Worm (Caenorhabditis elegans) whole organism, L1 larva: Measurements from ENCODE around the gene T12G3.6.

Experiments
- F16B12.6 ChIP-seq: fragments of 150-350 bp; optimal IDR thresholded peaks from 2 replicates; lab custom pipeline; 2014; ENCODE audit warnings: missing biosample characterization, missing genetic modification characterization
- aha-1 ChIP-seq: fragments of 150-350 bp; optimal IDR thresholded peaks from 2 replicates; lab custom pipeline; 2014; ENCODE audit warnings: missing biosample characterization, missing genetic modification characterization
- alr-1 ChIP-seq: fragments of 200-800 bp; sonication (Bioruptor generic); optimal IDR thresholded peaks from 2 replicates; lab custom pipeline; 2018; ENCODE audit warnings: borderline replicate concordance, mild to moderate bottlenecking, missing genetic modification characterization, missing compliant biosample characterization
- blmp-1 ChIP-seq: fragments of 150-350 bp; optimal IDR thresholded peaks from 2 replicates; lab custom pipeline; 2014; ENCODE audit warnings: missing biosample characterization, missing genetic modification characterization
- ceh-82 ChIP-seq, 3 experiments: fragments of 150-350 bp in 1 of 3; sonication (generic microtip) in 2 of 3; optimal IDR thresholded peaks; 2 replicates each; lab custom pipeline; 2014 to 2017; ENCODE audit warnings: missing biosample characterization in 3 of 3, missing genetic modification characterization in 3 of 3
- ceh-88 ChIP-seq: fragments of 200-800 bp; sonication (Bioruptor generic); IDR thresholded peaks from 2 replicates; pipeline ENCODE4 v1.3.6; 2022; ENCODE audit warnings: missing genetic modification characterization, missing compliant biosample characterization
- ces-1 ChIP-seq: fragments of 150-350 bp; optimal IDR thresholded peaks from 2 replicates; lab custom pipeline; 2014; ENCODE audit warnings: missing biosample characterization, missing genetic modification reagents, missing genetic modification characterization
- dpl-1 ChIP-seq, 3 experiments: fragments of 150-350 bp in 2 of 3; sonication (generic microtip) in 1 of 3; optimal IDR thresholded peaks; 2 replicates each; lab custom pipeline; 2014 to 2017; ENCODE audit warnings: missing biosample characterization in 3 of 3, missing genetic modification characterization in 3 of 3, missing genetic modification reagents in 3 of 3
- efl-1 ChIP-seq, 4 experiments: fragments of 150-350 bp; optimal IDR thresholded peaks in 3 of 4; peaks in 1 of 4; 1 replicate in 1 of 4; 2 replicates in 3 of 4; lab custom pipeline; 2014; ENCODE audit warnings: missing biosample characterization in 2 of 4, missing genetic modification characterization in 2 of 4, missing genetic modification reagents in 2 of 4
- ets-5 ChIP-seq: fragments of 200-800 bp; sonication (Bioruptor generic); IDR thresholded peaks from 2 replicates; pipeline ENCODE4 v1.3.6; 2022; ENCODE audit warnings: missing genetic modification characterization, missing compliant biosample characterization
- fkh-10 ChIP-seq: sonication (generic microtip); optimal IDR thresholded peaks from 2 replicates; lab custom pipeline; 2017; ENCODE audit warnings: missing biosample characterization, missing genetic modification reagents, missing genetic modification characterization
- fkh-8 ChIP-seq: sonication (generic microtip); optimal IDR thresholded peaks from 2 replicates; lab custom pipeline; 2016; ENCODE audit warnings: mild to moderate bottlenecking, missing genetic modification characterization, missing compliant biosample characterization
- grh-1 ChIP-seq: fragments of 200-800 bp; sonication (Bioruptor generic); IDR thresholded peaks from 2 replicates; pipeline ENCODE4 v1.3.6; 2022; ENCODE audit warnings: missing genetic modification reagents, missing genetic modification characterization, missing compliant biosample characterization
- hpl-2 ChIP-seq: fragments of 150-350 bp; optimal IDR thresholded peaks from 2 replicates; lab custom pipeline; 2014; ENCODE audit warnings: missing biosample characterization, missing genetic modification reagents, missing genetic modification characterization
- irx-1 ChIP-seq: sonication (generic microtip); optimal IDR thresholded peaks from 2 replicates; lab custom pipeline; 2016; ENCODE audit warnings: missing genetic modification characterization, missing compliant biosample characterization
- jun-1 ChIP-seq: fragments of 150-350 bp; optimal IDR thresholded peaks from 2 replicates; lab custom pipeline; 2014; ENCODE audit warnings: missing biosample characterization, missing genetic modification reagents, missing genetic modification characterization
- lin-13 ChIP-seq: fragments of 150-350 bp; optimal IDR thresholded peaks from 2 replicates; lab custom pipeline; 2014; ENCODE audit warnings: missing biosample characterization, missing genetic modification reagents, missing genetic modification characterization
- lin-14 ChIP-seq: fragments of 200-800 bp; sonication (Bioruptor generic); optimal IDR thresholded peaks from 2 replicates; lab custom pipeline; 2018; ENCODE audit warnings: mild to moderate bottlenecking, missing genetic modification characterization, moderate library complexity, missing compliant biosample characterization
- lin-15B ChIP-seq: fragments of 150-350 bp; sonication (generic microtip); optimal IDR thresholded peaks from 3 replicates; lab custom pipeline; 2014; ENCODE audit warnings: missing biosample characterization, missing genetic modification characterization
- lir-3 ChIP-seq: sonication (generic microtip); optimal IDR thresholded peaks from 2 replicates; lab custom pipeline; 2016; ENCODE audit warnings: mild to moderate bottlenecking, missing genetic modification characterization, moderate library complexity, missing compliant biosample characterization; ENCODE audit not compliant: poor library complexity
- lsy-2 ChIP-seq, 2 experiments: fragments of 150-350 bp; optimal IDR thresholded peaks; 2 replicates each; lab custom pipeline; 2014; ENCODE audit warnings: missing biosample characterization in 2 of 2, missing genetic modification characterization in 2 of 2
- mab-9 ChIP-seq: fragments of 200-800 bp; sonication (Bioruptor generic); IDR thresholded peaks from 2 replicates; pipeline ENCODE4 v1.3.6; 2022; ENCODE audit warnings: missing genetic modification reagents, missing genetic modification characterization, missing compliant biosample characterization
- mdl-1 ChIP-seq, 2 experiments: fragments of 150-350 bp; optimal IDR thresholded peaks; 2 replicates each; lab custom pipeline; 2014 to 2017; ENCODE audit warnings: missing biosample characterization in 2 of 2, missing genetic modification characterization in 2 of 2, inconsistent platforms in 1 of 2
- mef-2 ChIP-seq: fragments of 150-350 bp; optimal IDR thresholded peaks from 2 replicates; lab custom pipeline; 2014; ENCODE audit warnings: missing biosample characterization, missing genetic modification characterization
- mep-1 ChIP-seq: fragments of 150-350 bp; optimal IDR thresholded peaks from 2 replicates; lab custom pipeline; 2014; ENCODE audit warnings: missing biosample characterization, missing genetic modification characterization
- nhr-12 ChIP-seq: sonication (generic microtip); optimal IDR thresholded peaks from 2 replicates; lab custom pipeline; 2017; ENCODE audit warnings: missing biosample characterization, missing genetic modification characterization
- nhr-19 ChIP-seq: fragments of 200-800 bp; sonication (Bioruptor generic); conservative IDR thresholded peaks from 2 replicates; pipeline ENCODE4 v1.3.6; 2022; ENCODE audit warnings: missing genetic modification characterization, missing compliant biosample characterization
- nhr-237 ChIP-seq: fragments of 150-350 bp; optimal IDR thresholded peaks from 2 replicates; lab custom pipeline; 2014; ENCODE audit warnings: missing biosample characterization, missing genetic modification characterization
- nhr-28 ChIP-seq: fragments of 150-350 bp; optimal IDR thresholded peaks from 2 replicates; lab custom pipeline; 2014; ENCODE audit warnings: missing biosample characterization, missing genetic modification characterization
- nhr-77 ChIP-seq: fragments of 150-350 bp; optimal IDR thresholded peaks from 2 replicates; lab custom pipeline; 2014; ENCODE audit warnings: missing biosample characterization, missing genetic modification characterization
- nhr-85 ChIP-seq: sonication (generic microtip); peaks from one replicate; lab custom pipeline; 2016; ENCODE audit warnings: missing genetic modification characterization, inconsistent platforms, missing compliant biosample characterization
- nhr-90 ChIP-seq: sonication (generic microtip); optimal IDR thresholded peaks from 2 replicates; lab custom pipeline; 2016; ENCODE audit warnings: mild to moderate bottlenecking, missing genetic modification characterization, missing compliant biosample characterization; ENCODE audit not compliant: poor library complexity
- pqm-1 ChIP-seq: sonication (generic microtip); optimal IDR thresholded peaks from 3 replicates; lab custom pipeline; 2017; ENCODE audit warnings: missing biosample characterization, missing genetic modification characterization
- snpc-4 ChIP-seq: fragments of 150-350 bp; optimal IDR thresholded peaks from 2 replicates; lab custom pipeline; 2014; ENCODE audit warnings: missing biosample characterization, missing genetic modification characterization
- sox-4 ChIP-seq: sonication (generic microtip); optimal IDR thresholded peaks from 2 replicates; lab custom pipeline; 2016; ENCODE audit warnings: missing genetic modification characterization, missing compliant biosample characterization
- sptf-1 ChIP-seq: fragments of 150-350 bp; optimal IDR thresholded peaks from 2 replicates; lab custom pipeline; 2014; ENCODE audit warnings: missing biosample characterization, missing genetic modification characterization
- sup-37 ChIP-seq: fragments of 200-800 bp; sonication (Bioruptor generic); optimal IDR thresholded peaks from 2 replicates; lab custom pipeline; 2018; ENCODE audit warnings: mild to moderate bottlenecking, missing genetic modification characterization, missing compliant biosample characterization
- tbx-2 ChIP-seq: sonication (generic microtip); optimal IDR thresholded peaks from 2 replicates; lab custom pipeline; 2016; ENCODE audit warnings: missing genetic modification characterization, missing compliant biosample characterization
- tlp-1 ChIP-seq: fragments of 150-350 bp; optimal IDR thresholded peaks from 2 replicates; lab custom pipeline; 2014; ENCODE audit warnings: missing biosample characterization, missing genetic modification characterization
- unc-130 ChIP-seq: fragments of 150-350 bp; optimal IDR thresholded peaks from 2 replicates; lab custom pipeline; 2017; ENCODE audit warnings: missing biosample characterization, missing genetic modification characterization, inconsistent platforms
- unc-30 ChIP-seq: sonication (generic microtip); optimal IDR thresholded peaks from 2 replicates; lab custom pipeline; 2017; ENCODE audit warnings: missing biosample characterization, missing genetic modification characterization
- unc-62 ChIP-seq: fragments of 150-350 bp; optimal IDR thresholded peaks from 2 replicates; lab custom pipeline; 2014; ENCODE audit warnings: missing biosample characterization, missing genetic modification reagents, missing genetic modification characterization
- unc-86 ChIP-seq: sonication (generic microtip); optimal IDR thresholded peaks from 2 replicates; lab custom pipeline; 2016; ENCODE audit warnings: missing genetic modification characterization, missing compliant biosample characterization
- unc-98 ChIP-seq: fragments of 200-800 bp; sonication (Bioruptor generic); IDR thresholded peaks from 2 replicates; pipeline ENCODE4 v1.3.6; 2022; ENCODE audit warnings: missing genetic modification characterization, missing compliant biosample characterization
- vab-15 ChIP-seq: sonication (generic microtip); optimal IDR thresholded peaks from 2 replicates; lab custom pipeline; 2017; ENCODE audit warnings: missing genotype, mild to moderate bottlenecking, missing genetic modification characterization, missing compliant biosample characterization
- xbp-1 ChIP-seq: sonication (generic microtip); optimal IDR thresholded peaks from 2 replicates; lab custom pipeline; 2016; ENCODE audit warnings: missing genetic modification characterization, missing compliant biosample characterization
- zag-1 ChIP-seq: fragments of 150-350 bp; optimal IDR thresholded peaks from 2 replicates; lab custom pipeline; 2014; ENCODE audit warnings: missing biosample characterization, missing genetic modification characterization
- ztf-11 ChIP-seq, 2 experiments: sonication (generic microtip); optimal IDR thresholded peaks; 2 replicates each; lab custom pipeline; 2016 to 2017; ENCODE audit warnings: missing genetic modification characterization in 2 of 2, missing biosample characterization in 1 of 2, missing compliant biosample characterization in 1 of 2

The T12G3.6 gene

ce11 chrIV:12031003-12031402 lies at the start of gene T12G3.6, which contains the start of gene mrpl-51:
Gene T12G3.6, minus strand, starts transcription at chrIV:12031271.
Gene mrpl-51, plus strand, starts transcription at chrIV:12031324.
- TF ChIP-seq jun-1 (tag; lab: Kevin White, UChicago) (no peak), dpl-1 (GFP tag; optimal IDR thresholded peaks at IDR 0.05; lab: Kevin White, UChicago) (no peak), efl-1 (optimal IDR thresholded peaks at IDR 0.05; lab: Kevin White, UChicago) (no peak), efl-1 (GFP tag; optimal IDR thresholded peaks at IDR 0.05 in 1 of 2; lab: Kevin White, UChicago) (peak in 1 of 2 experiments; percentile 1), mab-9 (GFP tag; lab: Robert Waterston, UW) (no peak)

- no peak for TF ChIP-seq nhr-237 (tag; lab: Kevin White, UChicago)
- TF ChIP-seq efl-1 (optimal IDR thresholded peaks at IDR 0.05; lab: Kevin White, UChicago): no peak
- TF ChIP-seq efl-1 (GFP tag; optimal IDR thresholded peaks at IDR 0.05 in 1 of 2; lab: Kevin White, UChicago): peak in 1 of 2 experiments; percentile 91
These were observed 49.7 kb upstream of the T12G3.6 start for ce11 chrIV:12080807-12081206.

- TF ChIP-seq ces-1 (GFP tag; lab: Kevin White, UChicago) (no peak), lin-14 (GFP tag; lab: Kevin White, UChicago) (peak; percentile 40), unc-30 (tag; lab: Kevin White, UChicago) (no peak), fkh-8 (peak; percentile 21), F16B12.6 (tag; lab: Kevin White, UChicago) (peak; percentile 20), ceh-82 (tag; optimal IDR thresholded peaks at IDR 0.05; lab: Kevin White, UChicago) (peak in 1 of 3 experiments; percentile 22), tbx-2 (tag; lab: Kevin White, UChicago) (peak; percentile 4), tlp-1 (tag; lab: Kevin White, UChicago) (no peak), lin-15B (tag; lab: Kevin White, UChicago) (peak; percentile 71), mep-1 (tag; lab: Kevin White, UChicago) (peak; percentile 56), blmp-1 (tag; lab: Kevin White, UChicago) (peak; percentile 86), lin-13 (GFP tag; lab: Kevin White, UChicago) (no peak), alr-1 (tag; lab: Kevin White, UChicago) (no peak), nhr-12 (no peak), jun-1 (tag; lab: Kevin White, UChicago) (no peak), nhr-19 (GFP tag; lab: Robert Waterston, UW) (no peak), nhr-85 (tag; lab: Kevin White, UChicago) (no peak), unc-62 (GFP tag; lab: Kevin White, UChicago) (no peak), xbp-1 (peak; percentile 36), ztf-11 (tag; optimal IDR thresholded peaks at IDR 0.05; lab: Kevin White, UChicago) (no peak), grh-1 (GFP tag; lab: Robert Waterston, UW) (no peak), vab-15 (no peak), mdl-1 (tag; optimal IDR thresholded peaks at IDR 0.05; lab: Kevin White, UChicago) (peak in 1 of 2 experiments; percentile 76), sptf-1 (no peak), hpl-2 (GFP tag; lab: Kevin White, UChicago) (no peak), lir-3 (tag; lab: Kevin White, UChicago) (no peak), nhr-28 (tag; lab: Kevin White, UChicago) (no peak), zag-1 (no peak), mef-2 (tag; lab: Kevin White, UChicago) (no peak), snpc-4 (tag; lab: Kevin White, UChicago) (no peak), unc-98 (no peak), ets-5 (no peak), unc-130 (tag; lab: Kevin White, UChicago) (no peak), pqm-1 (tag; lab: Kevin White, UChicago) (no peak), nhr-77 (no peak), ceh-88 (GFP tag; lab: Robert Waterston, UW) (no peak), unc-86 (tag; lab: Kevin White, UChicago) (no peak), sox-4 (tag; lab: Kevin White, UChicago) (no peak), nhr-90 (tag; lab: Kevin White, UChicago) (no peak), fkh-10 (GFP tag; lab: Kevin White, UChicago) (no peak), sup-37 (GFP tag; lab: Kevin White, UChicago) (no peak), aha-1 (tag; lab: Kevin White, UChicago) (no peak), irx-1 (tag; lab: Kevin White, UChicago) (no peak), lsy-2 (tag; optimal IDR thresholded peaks at IDR 0.05; lab: Kevin White, UChicago) (peak; percentile 29 to 72)
These were observed 47.9 kb upstream of the T12G3.6 start, which contains the start of gene lex-1 for ce11 chrIV:12078907-12079523. Gene lex-1, plus strand, starts transcription at chrIV:12079473.
